Fruit fly (Drosophila melanogaster) whole organism, prepupa: ENCODE data around the gene Cyp305a1.

Experiments used
- CG10631 ChIP-seq: fragments of 200-800 bp; sonication (Bioruptor generic); optimal IDR thresholded peaks from 2 replicates; lab custom pipeline; 2016; ENCODE audit warnings: missing biosample characterization, missing genetic modification characterization
- CG11294 ChIP-seq: fragments of 200-800 bp; sonication (Bioruptor generic); IDR thresholded peaks from 2 replicates; pipeline ENCODE4 v1.3.6; 2022; ENCODE audit warnings: missing biosample characterization, missing genetic modification characterization
- CG6792 ChIP-seq: fragments of 200-800 bp; sonication (Bioruptor generic); optimal IDR thresholded peaks from 3 replicates; lab custom pipeline; 2016; ENCODE audit warnings: missing biosample characterization, missing genetic modification characterization
- Eip78C ChIP-seq: fragments of 200-800 bp; sonication (Bioruptor generic); peaks from one replicate; lab custom pipeline; 2016; ENCODE audit warnings: missing biosample characterization, missing genetic modification characterization
- Hr39 ChIP-seq: fragments of 200-800 bp; sonication (Bioruptor generic); optimal IDR thresholded peaks from 2 replicates; lab custom pipeline; 2016; ENCODE audit warnings: missing biosample characterization, missing genetic modification characterization
- OdsH ChIP-seq: fragments of 200-800 bp; sonication (Bioruptor generic); optimal IDR thresholded peaks from 3 replicates; lab custom pipeline; 2016; ENCODE audit warnings: missing biosample characterization, missing genetic modification characterization
- Sox14 ChIP-seq: fragments of 200-800 bp; sonication (Bioruptor generic); optimal IDR thresholded peaks from 3 replicates; lab custom pipeline; 2016; ENCODE audit warnings: missing biosample characterization, missing genetic modification characterization
- dsx ChIP-seq: fragments of 200-800 bp; optimal IDR thresholded peaks from 3 replicates; lab custom pipeline; 2019; ENCODE audit warnings: missing biosample characterization, mild to moderate bottlenecking, missing genetic modification characterization, moderate library complexity; ENCODE audit not compliant: poor library complexity, severe bottlenecking
- fd59A ChIP-seq: fragments of 200-800 bp; sonication (Bioruptor generic); optimal IDR thresholded peaks from 2 replicates; lab custom pipeline; 2017; ENCODE audit warnings: missing biosample characterization, mild to moderate bottlenecking, missing genetic modification characterization, missing genetic modification reagents
- lz ChIP-seq: fragments of 200-800 bp; sonication (Bioruptor generic); optimal IDR thresholded peaks from 3 replicates; lab custom pipeline; 2016; ENCODE audit warnings: missing biosample characterization, missing genetic modification characterization
- salr ChIP-seq, 2 experiments: fragments of 200-800 bp; sonication (Bioruptor generic); optimal IDR thresholded peaks; 3 replicates each; lab custom pipeline; 2016 to 2018; ENCODE audit warnings: missing biosample characterization in 2 of 2, missing genetic modification characterization in 2 of 2, mild to moderate bottlenecking in 1 of 2
- ss ChIP-seq, 2 experiments: fragments of 200-800 bp; sonication (Bioruptor generic); optimal IDR thresholded peaks; 2 replicates in 1 of 2; 3 replicates in 1 of 2; lab custom pipeline; 2017 to 2018; ENCODE audit warnings: mild to moderate bottlenecking in 2 of 2, missing biosample characterization in 2 of 2, missing genetic modification characterization in 2 of 2, moderate library complexity in 1 of 2
- vri ChIP-seq: fragments of 200-800 bp; sonication (Bioruptor generic); optimal IDR thresholded peaks from 3 replicates; lab custom pipeline; 2016; ENCODE audit warnings: missing biosample characterization, mild to moderate bottlenecking, missing genetic modification characterization

dm6 chr3L:19801105-19801504 is 12.0 kb downstream of the Cyp305a1 start, which contains the start of gene CG14102:
- TF ChIP-seq OdsH (GFP tag; lab: Kevin White, UChicago) (no peak), Eip78C (no peak), vri (no peak), CG11294 (no peak), dsx (GFP tag; lab: Kevin White, UChicago) (no peak), Sox14 (GFP tag; lab: Kevin White, UChicago) (no peak), lz (no peak), salr (GFP tag; optimal IDR thresholded peaks at IDR 0.05; lab: Kevin White, UChicago) (no peak), CG6792 (GFP tag; lab: Kevin White, UChicago) (no peak), ss (GFP tag; optimal IDR thresholded peaks at IDR 0.05; lab: Kevin White, UChicago) (no peak), Hr39 (GFP tag; lab: Kevin White, UChicago) (no peak), fd59A (GFP tag; lab: Kevin White, UChicago) (no peak), CG10631 (GFP tag; lab: Kevin White, UChicago) (no peak)
